Fruit fly (Drosophila melanogaster) whole organism, embryonic: ENCODE data around the gene UK114.
A peak's percentile ranks its signal among the peaks of the same experiment; 100 is the strongest.

Source experiments
- Blimp-1 ChIP-seq: fragments of 200-800 bp; sonication (Bioruptor generic); optimal IDR thresholded peaks from 3 replicates; lab custom pipeline; 2018; ENCODE audit warnings: missing biosample characterization, missing genetic modification characterization, mild to moderate bottlenecking, moderate library complexity, missing genetic modification reagents
- CG10147 ChIP-seq: fragments of 200-800 bp; sonication (Bioruptor generic); optimal IDR thresholded peaks from 2 replicates; lab custom pipeline; 2019; ENCODE audit warnings: missing biosample characterization, mild to moderate bottlenecking, missing genetic modification characterization, moderate library complexity
- CG10209 ChIP-seq: fragments of 200-800 bp; sonication (Bioruptor generic); optimal IDR thresholded peaks from 3 replicates; lab custom pipeline; 2017; ENCODE audit warnings: missing biosample characterization, mild to moderate bottlenecking, missing genetic modification characterization, missing genetic modification reagents
- CG10654 ChIP-seq: fragments of 200-800 bp; sonication (Bioruptor generic); optimal IDR thresholded peaks from 2 replicates; lab custom pipeline; 2016; ENCODE audit warnings: missing biosample characterization, missing genetic modification characterization
- CG11504 ChIP-seq: fragments of 200-800 bp; sonication (Bioruptor generic); optimal IDR thresholded peaks from 3 replicates; lab custom pipeline; 2019; ENCODE audit warnings: missing biosample characterization, mild to moderate bottlenecking, missing genetic modification characterization, moderate library complexity
- CG12104 ChIP-seq: fragments of 200-800 bp; sonication (Bioruptor generic); optimal IDR thresholded peaks from 3 replicates; lab custom pipeline; 2016; ENCODE audit warnings: missing biosample characterization, missing genetic modification characterization
- CG1647 ChIP-seq: fragments of 200-800 bp; sonication (Bioruptor generic); optimal IDR thresholded peaks from 3 replicates; lab custom pipeline; 2016; ENCODE audit warnings: missing biosample characterization, missing genetic modification characterization
- CG17568 ChIP-seq: fragments of 200-800 bp; sonication (Bioruptor generic); optimal IDR thresholded peaks from 2 replicates; lab custom pipeline; 2018; ENCODE audit warnings: missing biosample characterization, mild to moderate bottlenecking, missing genetic modification characterization, moderate library complexity
- CG2202 ChIP-seq: fragments of 200-800 bp; sonication (Bioruptor generic); optimal IDR thresholded peaks from 2 replicates; lab custom pipeline; 2018; ENCODE audit warnings: missing biosample characterization, mild to moderate bottlenecking, missing genetic modification characterization
- CG2712 ChIP-seq: fragments of 200-800 bp; optimal IDR thresholded peaks from 3 replicates; lab custom pipeline; 2019; ENCODE audit warnings: missing biosample characterization, mild to moderate bottlenecking, missing genetic modification characterization, moderate library complexity
- CG3995 ChIP-seq: fragments of 200-800 bp; sonication (Bioruptor generic); optimal IDR thresholded peaks from 3 replicates; lab custom pipeline; 2016; ENCODE audit warnings: missing biosample characterization, missing genetic modification characterization
- CG4854 ChIP-seq: fragments of 200-800 bp; sonication (Bioruptor generic); optimal IDR thresholded peaks from 2 replicates; lab custom pipeline; 2016; ENCODE audit warnings: missing biosample characterization, missing genetic modification characterization, inconsistent platforms
- CG5245 ChIP-seq: fragments of 200-800 bp; sonication (Bioruptor generic); optimal IDR thresholded peaks from 3 replicates; lab custom pipeline; 2016; ENCODE audit warnings: missing biosample characterization, missing genetic modification characterization
- CG6654 ChIP-seq: fragments of 200-800 bp; sonication (Bioruptor generic); optimal IDR thresholded peaks from 2 replicates; lab custom pipeline; 2017; ENCODE audit warnings: missing biosample characterization, mild to moderate bottlenecking, missing genetic modification characterization
- CG7745 ChIP-seq: fragments of 200-800 bp; sonication (Bioruptor generic); optimal IDR thresholded peaks from 2 replicates; lab custom pipeline; 2018; ENCODE audit warnings: missing biosample characterization, mild to moderate bottlenecking, missing genetic modification characterization, moderate library complexity
- CG7928 ChIP-seq: fragments of 200-800 bp; sonication (Bioruptor generic); optimal IDR thresholded peaks from 2 replicates; lab custom pipeline; 2017; ENCODE audit warnings: missing biosample characterization, mild to moderate bottlenecking, missing genetic modification characterization
- CG8290 ChIP-seq, 3 experiments: fragments of 200-800 bp; sonication (Bioruptor generic); optimal IDR thresholded peaks; 2 replicates each; lab custom pipeline; 2016 to 2019; ENCODE audit warnings: missing biosample characterization in 3 of 3, missing genetic modification characterization in 3 of 3, mild to moderate bottlenecking in 2 of 3, moderate library complexity in 1 of 3
- CG9215 ChIP-seq: fragments of 200-800 bp; sonication (Bioruptor generic); IDR thresholded peaks from 2 replicates; pipeline ENCODE4 v1.3.6; 2022; ENCODE audit warnings: missing biosample characterization, missing genetic modification characterization
- CG9609 ChIP-seq: fragments of 200-800 bp; sonication (Bioruptor generic); optimal IDR thresholded peaks from 3 replicates; lab custom pipeline; 2016; ENCODE audit warnings: missing biosample characterization, missing genetic modification characterization
- CG9727 ChIP-seq: fragments of 200-800 bp; sonication (Bioruptor generic); optimal IDR thresholded peaks from 3 replicates; lab custom pipeline; 2017; ENCODE audit warnings: missing biosample characterization, mild to moderate bottlenecking, missing genetic modification characterization
- Deaf1 ChIP-seq: fragments of 200-800 bp; optimal IDR thresholded peaks from 3 replicates; lab custom pipeline; 2019; ENCODE audit warnings: missing biosample characterization, mild to moderate bottlenecking, missing genetic modification characterization, moderate library complexity
- Dp ChIP-seq: fragments of 200-800 bp; sonication (Bioruptor generic); optimal IDR thresholded peaks from 2 replicates; lab custom pipeline; 2018; ENCODE audit warnings: missing biosample characterization, mild to moderate bottlenecking, missing genetic modification characterization, moderate library complexity
- E2f2 ChIP-seq: fragments of 200-800 bp; sonication (Bioruptor generic); IDR thresholded peaks from 2 replicates; pipeline ENCODE4 v1.3.6; 2022; ENCODE audit warnings: missing biosample characterization, missing genetic modification characterization
- Hr3 ChIP-seq: fragments of 200-800 bp; sonication (Bioruptor generic); optimal IDR thresholded peaks from 3 replicates; lab custom pipeline; 2016; ENCODE audit warnings: missing biosample characterization, missing genetic modification characterization
- NC2α ChIP-seq: fragments of 200-800 bp; sonication (Bioruptor generic); optimal IDR thresholded peaks from 2 replicates; lab custom pipeline; 2016; ENCODE audit warnings: missing biosample characterization, missing genetic modification characterization
- Nf-YA ChIP-seq: fragments of 200-800 bp; sonication (Bioruptor generic); IDR thresholded peaks from 2 replicates; pipeline ENCODE4 v1.3.6; 2022; ENCODE audit warnings: missing biosample characterization, missing genetic modification characterization
- Optix ChIP-seq: fragments of 200-800 bp; sonication (Bioruptor generic); IDR thresholded peaks from 3 replicates; pipeline ENCODE4 v1.3.6; 2022; ENCODE audit warnings: missing biosample characterization, missing genetic modification characterization
- Sry-β ChIP-seq: fragments of 200-800 bp; sonication (Bioruptor generic); optimal IDR thresholded peaks from 2 replicates; lab custom pipeline; 2018; ENCODE audit warnings: missing biosample characterization, mild to moderate bottlenecking, missing genetic modification characterization, moderate library complexity
- crp ChIP-seq, 2 experiments: fragments of 200-800 bp; sonication (Bioruptor generic); optimal IDR thresholded peaks; 2 replicates in 1 of 2; 3 replicates in 1 of 2; lab custom pipeline; 2017; ENCODE audit warnings: missing biosample characterization in 2 of 2, missing genetic modification characterization in 2 of 2, mild to moderate bottlenecking in 1 of 2, moderate library complexity in 1 of 2
- dmrt11E ChIP-seq: fragments of 200-800 bp; sonication (Bioruptor generic); optimal IDR thresholded peaks from 3 replicates; lab custom pipeline; 2018; ENCODE audit warnings: missing biosample characterization, mild to moderate bottlenecking, missing genetic modification characterization, moderate library complexity
- dysf ChIP-seq: fragments of 200-800 bp; sonication (Bioruptor generic); IDR thresholded peaks from 3 replicates; pipeline ENCODE4 v1.3.6; 2022; ENCODE audit warnings: missing biosample characterization, missing genetic modification characterization
- gsb ChIP-seq: fragments of 200-800 bp; sonication (Bioruptor generic); IDR thresholded peaks from 2 replicates; pipeline ENCODE4 v1.3.6; 2022; ENCODE audit warnings: missing biosample characterization, missing genetic modification characterization
- h ChIP-seq: fragments of >200 bp; optimal IDR thresholded peaks from 2 replicates; lab custom pipeline; 2017
- hb ChIP-seq: fragments of 200-800 bp; sonication (Bioruptor generic); IDR thresholded peaks from 3 replicates; pipeline ENCODE4 v1.3.6; 2022; ENCODE audit warnings: missing biosample characterization, missing genetic modification characterization; ENCODE audit not compliant: partially characterized antibody
- lbe ChIP-seq: fragments of 200-800 bp; sonication (Bioruptor generic); optimal IDR thresholded peaks from 2 replicates; lab custom pipeline; 2016; ENCODE audit warnings: missing biosample characterization, mild to moderate bottlenecking, missing genetic modification characterization
- lola ChIP-seq, 3 experiments: fragments of >200 bp in 2 of 3; fragments of 200-800 bp in 1 of 3; sonication (Bioruptor generic) in 1 of 3; optimal IDR thresholded peaks; 2 replicates each; lab custom pipeline; 2017 to 2019; ENCODE audit warnings: missing biosample characterization in 3 of 3, missing genetic modification characterization in 3 of 3, mild to moderate bottlenecking in 1 of 3, moderate library complexity in 1 of 3
- oc ChIP-seq: fragments of 200-800 bp; sonication (Bioruptor generic); optimal IDR thresholded peaks from 2 replicates; lab custom pipeline; 2018; ENCODE audit warnings: missing biosample characterization, mild to moderate bottlenecking, missing genetic modification characterization, moderate library complexity
- pan ChIP-seq, 4 experiments: fragments of >200 bp in 3 of 4; fragments of 200-800 bp in 1 of 4; sonication (Bioruptor generic) in 1 of 4; optimal IDR thresholded peaks in 3 of 4; IDR thresholded peaks in 1 of 4; 2 replicates each; pipeline versions ENCODE4 v1.3.6 to Lab custom; 2017 to 2022; ENCODE audit warnings: missing biosample characterization in 2 of 4, missing genetic modification characterization in 2 of 4, mixed read lengths in 1 of 4
- row ChIP-seq: fragments of 200-800 bp; sonication (Bioruptor generic); IDR thresholded peaks from 3 replicates; pipeline ENCODE4 v1.3.6; 2022; ENCODE audit warnings: missing biosample characterization, missing genetic modification characterization
- run ChIP-seq: fragments of 200-800 bp; sonication (Bioruptor generic); optimal IDR thresholded peaks from 3 replicates; lab custom pipeline; 2018; ENCODE audit warnings: missing biosample characterization, mild to moderate bottlenecking, missing genetic modification characterization
- seq ChIP-seq: fragments of 200-800 bp; sonication (Bioruptor generic); IDR thresholded peaks from 2 replicates; pipeline ENCODE4 v1.3.6; 2022; ENCODE audit warnings: missing biosample characterization, missing genetic modification characterization
- shn ChIP-seq: fragments of 200-800 bp; sonication (Bioruptor generic); optimal IDR thresholded peaks from 3 replicates; lab custom pipeline; 2016; ENCODE audit warnings: missing biosample characterization, missing genetic modification characterization
- stc ChIP-seq: fragments of 200-800 bp; sonication (Bioruptor generic); IDR thresholded peaks from 2 replicates; pipeline ENCODE4 v1.3.6; 2022; ENCODE audit warnings: missing biosample characterization, missing genetic modification characterization
- twi ChIP-seq: fragments of 200-800 bp; optimal IDR thresholded peaks from 2 replicates; lab custom pipeline; 2019; ENCODE audit warnings: missing biosample characterization, mild to moderate bottlenecking, missing genetic modification characterization, moderate library complexity
- vvl ChIP-seq: fragments of 200-800 bp; sonication (Bioruptor generic); IDR thresholded peaks from 2 replicates; pipeline ENCODE4 v1.3.6; 2022; ENCODE audit warnings: missing biosample characterization, missing genetic modification characterization
- zen ChIP-seq: fragments of 200-800 bp; sonication (Bioruptor generic); optimal IDR thresholded peaks from 3 replicates; lab custom pipeline; 2018; ENCODE audit warnings: missing biosample characterization, mild to moderate bottlenecking, missing genetic modification characterization, moderate library complexity

The UK114 gene

DNA sequence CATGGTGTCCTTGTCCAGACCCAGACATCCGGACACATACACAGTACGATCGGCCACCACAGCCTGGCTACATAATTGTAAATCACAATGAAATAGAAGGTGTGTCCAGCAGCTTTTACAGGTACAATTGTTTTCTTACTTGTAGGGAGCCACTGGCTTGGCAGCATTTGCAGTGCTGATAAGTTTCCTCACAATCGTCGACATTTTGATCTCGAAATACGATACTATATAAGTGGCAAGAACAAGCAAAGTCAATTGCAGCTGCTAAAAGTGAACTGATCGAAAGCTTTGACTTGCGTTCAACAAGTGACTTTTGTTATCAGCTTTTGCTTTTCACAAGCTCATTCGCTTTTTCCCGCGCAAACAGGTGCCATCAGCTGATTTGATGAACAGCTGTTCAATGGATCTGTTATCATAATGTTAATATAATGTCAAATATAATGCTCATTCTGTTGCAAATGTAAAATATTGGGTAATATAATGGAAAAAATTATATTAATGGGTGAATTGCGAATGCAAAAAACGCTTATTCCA is at the start of gene UK114:
Gene UK114, minus strand, starts transcription at position 309 of the 534 bp plus-strand sequence.
- TF ChIP-seq crp (GFP tag; optimal IDR thresholded peaks at IDR 0.05; lab: Kevin White, UChicago) (peak in 1 of 2 experiments; percentile 81), E2f2 (GFP tag; lab: Robert Waterston, UW) (peak; percentile 44), Dp (GFP tag; lab: Kevin White, UChicago) (peak; percentile 46), lbe (GFP tag; lab: Kevin White, UChicago) (peak; percentile 20), CG11504 (peak; percentile 45), CG5245 (GFP tag; lab: Kevin White, UChicago) (no peak), CG7928 (GFP tag; lab: Kevin White, UChicago) (no peak), CG3995 (GFP tag; lab: Kevin White, UChicago) (peak; percentile 85)

dm6 chr2L:15324103-15324840 is 49.4 kb upstream of the UK114 start:
- TF ChIP-seq CG12104 (GFP tag; lab: Kevin White, UChicago) (no peak), gsb (GFP tag; lab: Robert Waterston, UW) (no peak), CG2712 (tag; lab: Kevin White, UChicago) (peak; percentile 6), CG10209 (peak; percentile 27), dmrt11E (peak; percentile 52), oc (tag; lab: Kevin White, UChicago) (no peak), Hr3 (GFP tag; lab: Kevin White, UChicago) (no peak), CG10654 (GFP tag; lab: Kevin White, UChicago) (no peak), seq (GFP tag; lab: Robert Waterston, UW) (no peak), zen (peak; percentile 100), CG8290 (GFP tag; optimal IDR thresholded peaks at IDR 0.05; lab: Kevin White, UChicago) (no peak), CG8290 (tag; optimal IDR thresholded peaks at IDR 0.05; lab: Kevin White, UChicago) (peak in 1 of 2 experiments; percentile 52), dysf (no peak), Blimp-1 (GFP tag; lab: Kevin White, UChicago) (no peak), CG2202 (peak; percentile 57), pan (optimal IDR thresholded peaks at IDR 0.05; lab: Kevin White, UChicago) (no peak), pan (GFP tag; optimal IDR thresholded peaks at IDR 0.05 in 1 of 2, IDR thresholded peaks at IDR 0.05 in 1 of 2) (no peak), vvl (no peak), run (no peak), hb (GFP tag; lab: Robert Waterston, UW) (no peak), CG9215 (no peak), shn (GFP tag; lab: Kevin White, UChicago) (no peak), stc (GFP tag; lab: Robert Waterston, UW) (no peak), twi (tag; lab: Kevin White, UChicago) (peak; percentile 15), NC2α (no peak), lola (GFP tag; optimal IDR thresholded peaks at IDR 0.05; lab: Kevin White, UChicago) (peak in 1 of 3 experiments; percentile 44), row (no peak), CG9727 (GFP tag; lab: Kevin White, UChicago) (peak; percentile 51), Optix (GFP tag; lab: Robert Waterston, UW) (no peak), CG17568 (GFP tag; lab: Kevin White, UChicago) (peak; percentile 30), CG6654 (GFP tag; lab: Kevin White, UChicago) (no peak), CG9609 (no peak), CG4854 (GFP tag; lab: Kevin White, UChicago) (no peak), h (lab: Kevin White, UChicago) (no peak), Deaf1 (no peak), Nf-YA (no peak), CG7745 (peak; percentile 32), Sry-β (GFP tag; lab: Kevin White, UChicago) (no peak), CG1647 (no peak), CG10147 (no peak)
